Worm (Caenorhabditis elegans) whole organism, young adult: ENCODE data around the gene nspg-14.

Source experiments
- F22D6.2 ChIP-seq: sonication (generic microtip); optimal IDR thresholded peaks from 2 replicates; lab custom pipeline; 2016; ENCODE audit warnings: mild to moderate bottlenecking, missing genetic modification characterization, missing compliant biosample characterization
- T07F8.4 ChIP-seq: sonication (generic microtip); optimal IDR thresholded peaks from 2 replicates; lab custom pipeline; 2016; ENCODE audit warnings: mild to moderate bottlenecking, missing genetic modification characterization, moderate library complexity, missing compliant biosample characterization
- aptf-2 ChIP-seq: fragments of 200-800 bp; sonication (Bioruptor generic); conservative IDR thresholded peaks from 2 replicates; pipeline ENCODE4 v1.3.6; 2022; ENCODE audit warnings: missing genetic modification reagents, missing genetic modification characterization, missing compliant biosample characterization
- athp-1 ChIP-seq: sonication (generic microtip); optimal IDR thresholded peaks from 2 replicates; lab custom pipeline; 2017; ENCODE audit warnings: mild to moderate bottlenecking, missing genetic modification characterization, missing compliant biosample characterization
- attf-3 ChIP-seq: fragments of 200-800 bp; sonication (Bioruptor generic); conservative IDR thresholded peaks from 2 replicates; pipeline ENCODE4 v1.3.6; 2022; ENCODE audit warnings: missing genetic modification reagents, missing genetic modification characterization, missing compliant biosample characterization
- attf-5 ChIP-seq: fragments of 200-800 bp; sonication (Bioruptor generic); optimal IDR thresholded peaks from 2 replicates; lab custom pipeline; 2018; ENCODE audit warnings: mild to moderate bottlenecking, missing genetic modification characterization, missing compliant biosample characterization
- bed-1 ChIP-seq: fragments of 200-800 bp; sonication (Bioruptor generic); IDR thresholded peaks from 2 replicates; pipeline ENCODE4 v1.3.6; 2022; ENCODE audit warnings: missing genetic modification reagents, missing genetic modification characterization, missing compliant biosample characterization
- ceh-27 ChIP-seq: fragments of 200-800 bp; sonication (Bioruptor generic); optimal IDR thresholded peaks from 2 replicates; lab custom pipeline; 2018; ENCODE audit warnings: mild to moderate bottlenecking, missing genetic modification characterization, moderate library complexity, missing compliant biosample characterization
- ceh-79 ChIP-seq: sonication (generic microtip); optimal IDR thresholded peaks from 2 replicates; lab custom pipeline; 2017; ENCODE audit warnings: mild to moderate bottlenecking, missing genetic modification characterization, missing compliant biosample characterization
- chd-7 ChIP-seq: sonication (generic microtip); optimal IDR thresholded peaks from 2 replicates; lab custom pipeline; 2016; ENCODE audit warnings: mild to moderate bottlenecking, missing genetic modification characterization, moderate library complexity, missing compliant biosample characterization
- dox-1 ChIP-seq: fragments of 200-800 bp; sonication (Bioruptor generic); IDR thresholded peaks from 2 replicates; pipeline ENCODE4 v1.3.6; 2022; ENCODE audit warnings: missing genetic modification reagents, missing genetic modification characterization, missing compliant biosample characterization
- dpl-1 ChIP-seq: fragments of 150-350 bp; optimal IDR thresholded peaks from 2 replicates; lab custom pipeline; 2014; ENCODE audit warnings: missing biosample characterization, missing genetic modification reagents, missing genetic modification characterization
- egl-44 ChIP-seq: fragments of 200-800 bp; sonication (Bioruptor generic); IDR thresholded peaks from 2 replicates; pipeline ENCODE4 v1.3.6; 2022; ENCODE audit warnings: missing genetic modification reagents, missing genetic modification characterization, missing compliant biosample characterization
- egrh-3 ChIP-seq: fragments of 200-800 bp; sonication (Bioruptor generic); IDR thresholded peaks from 2 replicates; pipeline ENCODE4 v1.3.6; 2022; ENCODE audit warnings: missing genetic modification reagents, missing genetic modification characterization, missing compliant biosample characterization
- ets-4 ChIP-seq: fragments of 200-800 bp; sonication (Bioruptor generic); optimal IDR thresholded peaks from 2 replicates; lab custom pipeline; 2018; ENCODE audit warnings: mild to moderate bottlenecking, missing genetic modification characterization, missing compliant biosample characterization
- hlh-26 ChIP-seq: fragments of 200-800 bp; sonication (Bioruptor generic); conservative IDR thresholded peaks from 2 replicates; pipeline ENCODE4 v1.3.6; 2022; ENCODE audit warnings: missing genetic modification reagents, missing genetic modification characterization, missing compliant biosample characterization
- hmg-1.2 ChIP-seq: fragments of 200-800 bp; sonication (Bioruptor generic); IDR thresholded peaks from 2 replicates; pipeline ENCODE4 v1.3.6; 2022; ENCODE audit warnings: missing genetic modification reagents, missing genetic modification characterization, missing compliant biosample characterization
- hmg-20 ChIP-seq: fragments of 200-800 bp; sonication (Bioruptor generic); IDR thresholded peaks from 2 replicates; pipeline ENCODE4 v1.3.6; 2022; ENCODE audit warnings: missing genetic modification reagents, missing genetic modification characterization, missing compliant biosample characterization
- let-526 ChIP-seq: fragments of 200-800 bp; sonication (Bioruptor generic); IDR thresholded peaks from 2 replicates; pipeline ENCODE4 v1.3.6; 2022; ENCODE audit warnings: missing genetic modification reagents, missing genetic modification characterization, missing compliant biosample characterization
- let-607 ChIP-seq, 2 experiments: fragments of 200-800 bp in 1 of 2; sonication (Bioruptor generic) in 1 of 2; sonication (generic microtip) in 1 of 2; optimal IDR thresholded peaks; 2 replicates each; lab custom pipeline; 2016 to 2018; ENCODE audit warnings: mild to moderate bottlenecking in 2 of 2, missing compliant biosample characterization in 2 of 2, missing genetic modification characterization in 2 of 2, moderate library complexity in 2 of 2, missing genotype in 1 of 2
- madf-10 ChIP-seq: sonication (generic microtip); optimal IDR thresholded peaks from 2 replicates; lab custom pipeline; 2016; ENCODE audit warnings: mild to moderate bottlenecking, missing genetic modification characterization, missing compliant biosample characterization
- nfyb-1 ChIP-seq: fragments of 200-800 bp; sonication (Bioruptor generic); IDR thresholded peaks from 2 replicates; pipeline ENCODE4 v1.3.6; 2022; ENCODE audit warnings: missing genetic modification reagents, missing genetic modification characterization, missing compliant biosample characterization
- nhr-80 ChIP-seq: sonication (generic microtip); optimal IDR thresholded peaks from 2 replicates; lab custom pipeline; 2016; ENCODE audit warnings: missing genetic modification characterization, missing compliant biosample characterization
- pbrm-1 ChIP-seq: fragments of 200-800 bp; sonication (Bioruptor generic); IDR thresholded peaks from 2 replicates; pipeline ENCODE4 v1.3.6; 2022; ENCODE audit warnings: missing genetic modification reagents, missing genetic modification characterization, missing compliant biosample characterization
- rcor-1 ChIP-seq: fragments of 200-800 bp; sonication (Bioruptor generic); IDR thresholded peaks from 2 replicates; pipeline ENCODE4 v1.3.6; 2022; ENCODE audit warnings: missing genetic modification reagents, missing genetic modification characterization, missing compliant biosample characterization
- tbp1 ChIP-seq: fragments of 200-800 bp; sonication (Bioruptor generic); optimal IDR thresholded peaks from 2 replicates; lab custom pipeline; 2018; ENCODE audit warnings: mild to moderate bottlenecking, missing genetic modification characterization, missing compliant biosample characterization
- unc-62 ChIP-seq: fragments of 150-350 bp; optimal IDR thresholded peaks from 2 replicates; lab custom pipeline; 2014; ENCODE audit warnings: missing biosample characterization, missing genetic modification reagents, missing genetic modification characterization
- zfh-2 ChIP-seq: fragments of 200-800 bp; sonication (Bioruptor generic); conservative IDR thresholded peaks from 2 replicates; pipeline ENCODE4 v1.3.6; 2022; ENCODE audit warnings: missing genetic modification reagents, missing genetic modification characterization, missing compliant biosample characterization
- zim-3 ChIP-seq: sonication (generic microtip); optimal IDR thresholded peaks from 2 replicates; lab custom pipeline; 2017; ENCODE audit warnings: mild to moderate bottlenecking, missing genetic modification characterization, moderate library complexity, missing compliant biosample characterization
- ztf-18 ChIP-seq: sonication (generic microtip); optimal IDR thresholded peaks from 2 replicates; lab custom pipeline; 2016; ENCODE audit warnings: missing genotype, mild to moderate bottlenecking, missing genetic modification characterization, missing compliant biosample characterization
- ztf-25 ChIP-seq: fragments of 200-800 bp; sonication (Bioruptor generic); IDR thresholded peaks from 2 replicates; pipeline ENCODE4 v1.3.6; 2022; ENCODE audit warnings: missing genetic modification reagents, missing genetic modification characterization, missing compliant biosample characterization
- ztf-26 ChIP-seq: sonication (generic microtip); optimal IDR thresholded peaks from 2 replicates; lab custom pipeline; 2017; ENCODE audit warnings: missing genetic modification characterization, missing compliant biosample characterization
- ztf-6 ChIP-seq: fragments of 200-800 bp; sonication (Bioruptor generic); IDR thresholded peaks from 2 replicates; pipeline ENCODE4 v1.3.6; 2022; ENCODE audit warnings: missing genetic modification reagents, missing genetic modification characterization, missing compliant biosample characterization

Gene nspg-14

DNA sequence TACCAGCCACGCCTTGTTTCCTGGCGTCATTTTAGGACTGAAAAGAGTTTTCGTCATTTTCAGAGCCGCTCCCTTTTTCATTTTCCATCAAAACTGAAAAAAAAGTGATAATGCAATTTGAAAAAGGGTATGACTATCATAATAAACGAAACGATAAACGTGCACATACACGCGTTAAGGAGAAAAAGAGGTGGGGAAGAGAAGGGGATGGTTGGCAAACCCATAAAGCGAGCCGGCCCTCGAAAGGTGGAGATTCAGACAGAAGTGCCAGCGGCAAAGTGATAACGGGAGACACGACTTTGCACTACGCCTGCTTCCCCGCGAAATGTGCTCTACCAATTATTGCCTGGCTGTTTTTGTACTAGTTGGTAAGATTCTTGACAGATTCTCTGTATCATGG lies at the start of gene nspg-14:
TSS of gene nspg-14 (plus strand) at position 250 of the 400 bp plus-strand sequence.
- TF ChIP-seq ets-4 (peak; percentile 8), egl-44 (GFP tag; lab: Robert Waterston, UW) (no peak), tbp1 (GFP tag; lab: Kevin White, UChicago) (peak; percentile 6), let-607 (tag; optimal IDR thresholded peaks at IDR 0.05; lab: Kevin White, UChicago) (peak in 1 of 2 experiments; percentile 7), ztf-25 (no peak), nhr-80 (tag; lab: Kevin White, UChicago) (peak; percentile 89), nfyb-1 (GFP tag; lab: Robert Waterston, UW) (0 out of 2 replicates have a peak, but pooled peaks have one; percentile 51), dox-1 (peak; percentile 66)

DNA sequence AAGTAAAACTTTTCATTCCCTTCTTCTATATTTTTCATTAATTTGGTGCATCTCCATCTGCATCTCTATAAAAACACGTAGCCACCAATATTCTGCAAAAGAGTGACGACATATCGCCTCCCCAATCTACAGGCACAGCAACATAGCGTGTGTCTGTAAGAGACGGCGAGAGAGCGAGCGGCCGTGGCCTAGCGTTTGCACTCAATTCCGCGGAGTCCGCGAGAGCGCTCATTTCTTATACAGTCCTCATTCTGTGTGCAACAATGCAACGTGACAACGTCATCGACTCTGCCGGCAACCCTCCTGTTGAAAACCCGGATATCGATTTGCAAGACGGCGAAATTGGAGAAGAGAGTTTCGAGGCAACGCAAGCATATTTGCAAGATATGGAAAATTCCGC lies 47.3 kb upstream of the nspg-14 start, which contains the start of gene H28G03.2:
TSS of gene H28G03.2 (plus strand) at position 200 of the 400 bp plus-strand sequence.
- TF ChIP-seq attf-5 (GFP tag; lab: Kevin White, UChicago) (peak; percentile 29), zim-3 (tag; lab: Kevin White, UChicago) (no peak), aptf-2 (no peak), ztf-18 (no peak), unc-62 (GFP tag; lab: Kevin White, UChicago) (no peak), dox-1 (peak; percentile 52), hmg-1.2 (GFP tag; lab: Robert Waterston, UW) (peak; percentile 59; the same call in 1 of the 2 replicates), zfh-2 (GFP tag; lab: Robert Waterston, UW) (peak; percentile 82), nhr-80 (tag; lab: Kevin White, UChicago) (peak; percentile 39), T07F8.4 (no peak), ceh-27 (peak; percentile 40)

ce11 chrX:5207819-5208218 lies 45.0 kb upstream of the nspg-14 start:
- TF ChIP-seq nhr-80 (tag; lab: Kevin White, UChicago), result peak; percentile 1
- TF ChIP-seq hmg-20 (GFP tag; lab: Robert Waterston, UW), result no peak

DNA sequence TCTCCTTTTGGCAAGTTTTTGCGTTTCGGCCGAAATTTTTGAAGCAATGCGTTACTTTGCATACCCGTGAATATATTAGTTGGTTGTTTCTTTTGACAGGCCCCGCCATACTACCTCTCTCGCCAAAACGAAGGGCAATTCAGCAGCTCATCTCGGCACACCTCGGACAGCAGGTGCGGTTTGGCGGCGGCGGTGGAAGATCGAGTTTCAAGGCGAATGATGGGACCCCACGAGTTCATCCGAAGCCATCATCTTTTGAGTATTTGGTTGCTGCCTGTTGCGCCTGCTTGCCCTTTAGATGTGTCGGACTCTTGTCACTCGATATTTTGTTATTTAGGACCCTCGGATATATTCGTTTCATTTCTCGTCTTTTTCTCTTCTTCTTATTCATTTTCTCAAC lies 44.5 kb upstream of the nspg-14 start:
- TF ChIP-seq zfh-2 (GFP tag; lab: Robert Waterston, UW) (peak; percentile 81), hlh-26 (GFP tag; lab: Robert Waterston, UW) (no peak), chd-7 (peak; percentile 0), nfyb-1 (GFP tag; lab: Robert Waterston, UW) (0 out of 2 replicates have a peak, but pooled peaks have one; percentile 11)

DNA sequence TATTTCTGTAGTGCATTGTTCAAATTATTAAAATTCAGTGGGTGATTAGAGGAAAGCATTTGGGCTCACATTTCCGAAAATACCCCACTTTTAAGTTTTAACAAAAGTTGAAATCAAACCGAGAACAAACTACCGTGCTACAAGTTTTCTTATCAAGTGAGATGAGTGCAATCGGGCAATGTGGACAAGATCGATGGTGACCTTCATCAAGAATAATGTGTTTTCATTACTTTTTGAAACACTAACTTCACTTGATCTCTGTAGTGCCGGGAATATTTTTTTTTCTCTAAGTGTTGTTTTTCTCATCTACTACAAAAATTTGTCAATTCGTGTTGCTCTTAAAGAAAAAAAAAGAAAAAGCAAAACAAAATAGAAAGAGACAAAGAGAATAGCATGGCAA lies 44.0 kb upstream of the nspg-14 start:
- TF ChIP-seq bed-1 (GFP tag; lab: Robert Waterston, UW) (no peak), let-526 (no peak), pbrm-1 (no peak), F22D6.2 (tag; lab: Kevin White, UChicago) (no peak), egrh-3 (GFP tag; lab: Robert Waterston, UW) (no peak), ceh-79 (tag; lab: Kevin White, UChicago) (no peak), tbp1 (GFP tag; lab: Kevin White, UChicago) (no peak), dpl-1 (GFP tag; lab: Kevin White, UChicago) (no peak), attf-3 (GFP tag; lab: Robert Waterston, UW) (no peak), ztf-6 (GFP tag; lab: Robert Waterston, UW) (no peak), rcor-1 (GFP tag; lab: Robert Waterston, UW) (no peak), madf-10 (tag; lab: Kevin White, UChicago) (no peak), egl-44 (GFP tag; lab: Robert Waterston, UW) (no peak), hmg-1.2 (GFP tag; lab: Robert Waterston, UW) (no peak), ztf-26 (tag; lab: Kevin White, UChicago) (no peak), athp-1 (tag; lab: Kevin White, UChicago) (no peak)
